Worm (Caenorhabditis elegans): ENCODE measurements around the gene Y69E1A.8.

DNA sequence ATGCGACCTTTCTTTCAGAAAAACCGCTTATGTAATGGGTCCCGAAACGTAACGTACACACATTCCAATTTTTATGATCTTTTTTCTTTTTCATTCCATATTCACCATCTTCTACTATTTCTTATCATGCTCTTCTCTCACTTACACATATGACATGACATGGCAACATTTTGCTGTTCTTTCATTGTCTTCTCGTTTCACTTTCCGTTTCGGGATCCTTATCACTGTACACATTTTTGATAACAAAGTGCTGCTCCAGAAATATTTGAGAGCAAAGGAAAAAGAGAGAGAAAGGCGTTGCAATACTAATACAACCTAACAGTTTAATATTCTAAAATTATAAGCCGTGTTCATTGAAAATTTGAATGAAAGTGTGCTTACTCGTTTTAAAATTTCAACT, 3.9 kb downstream of the Y69E1A.8 start:
- TF ChIP-seq ceh-43 (GFP tag; optimal IDR thresholded peaks at IDR 0.05) (no peak), lin-13 (tag; optimal IDR thresholded peaks at IDR 0.05) (no peak), elt-1 (tag; optimal IDR thresholded peaks at IDR 0.05; ENCODE audit: borderline replicate concordance, insufficient read depth) (no peak), nhr-76 (tag; optimal IDR thresholded peaks at IDR 0.05) (no peak), bed-3 (GFP tag; optimal IDR thresholded peaks at IDR 0.05) (no peak), unc-39 (tag; optimal IDR thresholded peaks at IDR 0.05) (no peak), blmp-1 (tag; optimal IDR thresholded peaks at IDR 0.05) (no peak), elt-3 (tag; optimal IDR thresholded peaks at IDR 0.05) (no peak), nhr-237 (tag; optimal IDR thresholded peaks at IDR 0.05) (no peak), zip-8 (tag; optimal IDR thresholded peaks at IDR 0.05) (no peak), nhr-28 (tag; optimal IDR thresholded peaks at IDR 0.05) (no peak), lin-32 (GFP tag; optimal IDR thresholded peaks at IDR 0.05) (no peak), unc-62 (GFP tag; optimal IDR thresholded peaks at IDR 0.05) (no peak), flh-1 (GFP tag; optimal IDR thresholded peaks at IDR 0.05) (no peak)
